Worm (Caenorhabditis elegans) whole organism, dauer: ENCODE measurements around the gene C05D11.13.

Experiments
- unc-62 ChIP-seq: sonication (generic microtip); optimal IDR thresholded peaks from 2 replicates; lab custom pipeline; 2017; ENCODE audit warnings: missing biosample characterization, missing genetic modification reagents, missing genetic modification characterization

The C05D11.13 gene

DNA sequence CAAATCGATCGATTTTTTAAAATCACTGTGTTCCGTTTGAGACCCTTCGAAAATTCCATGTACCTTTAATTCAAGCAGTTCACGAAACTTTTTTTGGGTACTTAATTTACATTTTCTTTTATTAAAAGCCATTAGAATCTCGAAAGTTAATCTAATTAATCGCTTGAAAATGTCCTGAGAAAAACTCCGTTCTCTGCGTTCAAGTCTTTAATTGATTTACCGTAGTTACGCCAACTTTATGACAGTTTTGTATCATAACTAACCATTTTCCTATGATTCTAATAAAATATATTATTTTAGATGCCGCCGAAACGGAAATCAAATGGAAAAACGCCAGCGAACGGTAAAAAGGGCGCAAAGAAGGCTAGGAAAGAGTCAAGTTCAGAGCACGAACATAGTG is 9.8 kb upstream of the C05D11.13 start, which contains the start of gene jhdm-1:
jhdm-1 (plus strand) TSS at position 301 of the 400 bp plus-strand sequence.
- TF ChIP-seq unc-62 = no peak

DNA sequence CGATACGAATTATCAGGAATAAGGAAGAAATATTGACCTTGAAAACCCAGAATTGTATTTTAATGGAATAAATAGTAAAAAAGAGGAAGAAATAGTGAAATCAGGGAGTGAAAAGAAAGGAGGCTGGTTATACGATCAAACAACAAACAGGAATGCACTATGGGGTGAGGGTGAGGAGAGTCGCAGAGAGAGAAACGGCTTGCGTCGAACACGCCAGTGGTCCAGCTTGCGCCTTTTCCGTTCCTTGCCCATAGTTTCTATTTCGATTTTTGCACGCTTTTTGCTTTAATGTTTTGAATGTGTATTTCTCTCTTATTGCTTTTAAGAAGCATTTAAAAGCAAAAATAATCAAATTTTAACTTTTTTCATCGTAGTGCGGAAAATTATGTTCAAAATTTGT is 9.3 kb upstream of the C05D11.13 start:
- TF ChIP-seq unc-62 = no peak

DNA sequence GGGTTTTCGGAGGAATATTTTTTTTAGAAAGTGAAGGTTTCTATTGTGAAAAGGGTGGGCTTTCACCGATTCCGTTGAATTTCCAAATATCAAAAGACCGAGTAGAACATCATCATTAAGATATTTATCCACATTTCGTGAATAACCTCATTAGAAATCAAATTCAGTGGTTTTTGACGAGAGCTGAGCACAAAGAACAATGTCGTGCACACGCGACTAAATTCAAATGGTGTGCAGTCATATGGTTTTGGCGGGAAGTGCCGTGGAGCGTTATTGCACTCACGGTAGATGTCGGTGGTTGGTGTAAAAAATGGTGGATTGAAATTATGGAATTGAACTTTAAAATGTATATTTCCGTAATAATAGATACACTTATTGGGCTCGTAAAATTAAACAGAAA is 8.3 kb upstream of the C05D11.13 start:
- TF ChIP-seq unc-62 = no peak

DNA sequence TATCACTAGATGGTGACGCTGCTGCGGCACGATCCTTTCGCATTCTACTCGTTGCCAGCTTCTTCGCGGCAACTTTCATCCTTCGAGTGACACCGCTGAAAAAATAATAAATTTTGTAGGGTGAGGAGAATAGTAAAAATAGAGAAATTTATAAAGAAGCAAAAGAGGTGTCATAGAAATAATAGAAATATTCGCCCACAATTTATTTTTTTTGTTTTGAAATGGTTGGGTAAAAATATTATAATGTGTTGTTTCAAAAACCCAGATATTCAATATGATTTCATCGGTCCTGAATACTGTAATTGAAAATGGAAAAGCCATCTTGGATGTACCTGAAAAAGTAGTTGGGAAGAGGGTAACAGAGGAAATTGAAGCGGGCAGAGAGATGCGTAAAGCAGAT is 7.9 kb upstream of the C05D11.13 start, which contains the start of gene set-1:
set-1 (minus strand) TSS at position 101 of the 400 bp plus-strand sequence.
- no peak for TF ChIP-seq unc-62

DNA sequence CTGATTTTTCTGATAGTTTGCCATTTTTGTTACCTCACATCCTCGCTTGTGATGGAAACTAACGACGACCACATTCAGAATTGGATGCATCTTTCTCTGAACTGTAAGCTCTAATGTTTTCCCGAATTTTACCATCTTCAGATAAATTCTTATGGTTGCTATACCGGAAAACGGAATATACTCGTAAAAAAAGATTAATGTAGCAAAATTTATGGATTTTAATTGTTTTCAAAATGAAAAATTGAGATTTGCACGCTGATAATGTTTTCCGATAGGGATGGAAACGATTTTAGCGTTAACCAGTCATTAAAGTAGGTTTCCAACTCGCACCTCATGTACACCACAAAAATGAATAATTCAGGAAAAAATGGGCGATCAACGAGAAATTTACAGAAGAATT is 6.2 kb upstream of the C05D11.13 start, which contains the start of gene T26A5.6:
T26A5.6 (minus strand) TSS at position 101 of the 400 bp plus-strand sequence.
- TF ChIP-seq unc-62 = no peak

DNA sequence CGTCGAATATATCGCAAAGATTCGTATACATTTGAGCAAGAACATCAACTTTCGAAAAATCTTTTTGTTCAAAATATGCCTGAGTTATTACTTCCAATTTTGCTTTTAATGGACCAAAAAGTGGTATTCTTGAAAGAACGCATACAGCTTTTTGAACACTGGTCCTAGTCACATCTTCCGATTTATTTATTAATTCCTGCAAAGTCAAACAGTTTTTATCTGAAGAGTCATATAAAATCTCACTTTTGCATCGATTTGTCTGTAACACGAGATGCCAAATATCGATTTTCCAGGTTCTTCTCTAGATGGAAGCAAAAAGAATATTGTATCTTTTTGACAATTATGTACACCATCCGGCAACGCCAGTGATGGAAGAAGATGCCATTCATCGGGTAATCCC is 5.5 kb upstream of the C05D11.13 start:
- no peak for TF ChIP-seq unc-62

DNA sequence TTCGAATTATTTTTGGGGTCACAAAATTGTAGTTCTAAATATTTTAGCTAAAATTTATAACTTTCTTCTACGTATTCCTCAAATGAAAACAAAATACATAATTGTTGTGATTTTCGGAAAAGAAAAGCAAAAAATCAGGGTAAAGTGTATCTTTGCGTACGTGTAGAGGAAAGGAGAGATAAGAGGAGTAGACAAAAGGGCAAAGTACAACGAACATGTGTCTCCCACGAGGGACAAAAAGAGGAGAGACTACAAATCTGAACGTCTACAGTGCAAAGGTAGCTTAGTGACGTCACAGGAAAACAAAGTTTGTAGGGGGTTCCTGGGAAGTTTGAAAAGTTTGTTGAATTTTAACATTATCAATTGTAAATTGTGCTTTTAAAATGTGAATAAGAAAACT is 3.1 kb upstream of the C05D11.13 start:
- TF ChIP-seq unc-62 = no peak

DNA sequence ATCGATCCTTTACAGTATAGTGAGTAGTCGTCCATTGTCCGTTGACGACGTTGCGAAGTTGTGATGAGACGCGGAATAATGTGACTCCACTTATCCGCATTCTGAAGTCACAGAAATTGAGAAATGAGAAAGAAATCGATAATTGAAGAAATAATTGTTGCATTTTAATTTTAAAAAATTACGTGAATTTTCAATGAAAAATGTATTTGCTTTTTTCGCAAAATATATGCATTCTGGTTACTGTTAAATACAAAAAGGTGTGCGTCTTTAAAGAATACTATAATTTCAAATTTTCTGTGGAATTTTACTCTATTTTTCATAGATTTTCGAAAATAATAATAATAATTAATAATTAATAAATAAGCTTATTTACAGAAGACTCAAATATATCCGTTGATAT is 2.4 kb upstream of the C05D11.13 start, which contains the start of gene let-721:
let-721 (minus strand) TSS at position 101 of the 400 bp plus-strand sequence.
- no peak for TF ChIP-seq unc-62

DNA sequence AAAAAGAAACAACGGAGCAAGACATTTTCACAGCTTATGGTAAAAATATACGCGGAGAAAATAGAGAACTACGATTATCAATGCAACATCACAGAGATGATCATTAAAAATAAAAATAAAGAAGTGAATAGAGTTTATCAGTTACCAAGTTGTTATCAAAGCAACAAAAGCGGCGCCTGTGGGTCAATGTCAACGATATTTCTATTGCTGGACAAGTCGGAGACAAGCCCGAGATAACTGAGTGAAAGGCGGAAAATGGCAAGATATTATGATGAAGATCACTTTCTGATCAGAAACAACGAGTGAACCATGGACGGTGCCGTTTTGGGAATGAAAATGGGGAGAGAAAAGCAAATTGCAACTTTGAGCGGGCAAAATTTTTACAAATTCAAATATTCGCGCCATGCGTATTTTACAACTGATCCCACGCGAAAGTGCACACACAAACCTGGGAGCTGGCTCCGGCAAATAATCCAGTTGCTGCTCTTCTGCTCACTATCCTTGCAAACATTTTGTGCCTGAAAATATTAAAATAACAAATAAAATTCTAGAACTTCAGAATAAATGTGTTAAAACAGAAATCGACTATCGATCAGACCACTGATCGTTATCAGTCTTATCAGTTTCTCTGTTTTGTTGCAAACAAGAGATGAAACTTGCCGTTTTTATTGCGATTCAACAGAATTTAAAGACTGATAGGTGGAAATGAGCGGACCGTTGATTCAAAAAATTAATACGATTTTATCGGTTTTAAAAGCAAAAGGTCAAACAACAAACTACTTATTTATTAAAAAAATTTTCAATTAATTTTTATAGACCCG is 1.9 kb downstream of the C05D11.13 start, which contains the start of gene mel-32:
mel-32 (minus strand) TSS at position 696 of the 821 bp plus-strand sequence.
- no peak for TF ChIP-seq unc-62

DNA sequence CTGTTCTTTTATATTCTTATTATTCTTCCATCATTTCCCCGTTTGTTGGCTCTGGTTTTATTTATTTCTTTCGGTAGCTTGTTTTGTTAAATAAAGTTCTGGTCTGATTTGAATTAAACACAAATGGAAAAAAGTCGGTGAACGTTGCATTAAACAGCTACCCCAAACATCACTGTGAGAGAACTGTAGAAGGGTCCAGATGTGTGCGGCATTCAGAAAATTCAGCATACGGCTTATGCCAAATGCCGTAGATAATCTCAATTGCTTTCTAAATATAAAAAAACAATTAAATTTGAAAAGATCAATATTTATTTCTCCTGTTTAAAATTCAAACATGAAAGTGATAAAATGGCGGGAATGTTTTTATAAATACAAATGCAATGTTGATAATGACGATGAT is 4.5 kb downstream of the C05D11.13 start:
- no peak for TF ChIP-seq unc-62

DNA sequence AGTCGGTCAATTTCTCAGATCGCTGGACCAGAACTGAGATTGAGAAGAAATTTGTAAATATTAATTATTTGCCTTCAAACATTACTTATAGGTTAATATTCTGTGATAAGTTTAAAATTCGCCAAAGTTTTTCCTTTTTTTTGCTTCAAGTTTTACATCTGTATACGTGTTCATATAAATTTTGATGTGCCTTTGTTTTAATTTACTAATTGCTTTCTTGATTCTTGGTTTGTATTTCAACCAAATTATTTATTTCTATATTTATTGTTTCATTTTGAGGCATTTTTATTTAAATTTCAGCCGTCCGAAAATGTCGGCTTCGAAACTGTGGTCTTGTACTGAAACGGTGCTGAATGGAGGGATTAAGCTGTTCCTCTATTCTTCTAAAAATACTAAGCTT is 8.1 kb downstream of the C05D11.13 start, which contains the start of gene C05D11.1:
C05D11.1 (plus strand) TSS at position 301 of the 400 bp plus-strand sequence.
- TF ChIP-seq unc-62 = no peak

DNA sequence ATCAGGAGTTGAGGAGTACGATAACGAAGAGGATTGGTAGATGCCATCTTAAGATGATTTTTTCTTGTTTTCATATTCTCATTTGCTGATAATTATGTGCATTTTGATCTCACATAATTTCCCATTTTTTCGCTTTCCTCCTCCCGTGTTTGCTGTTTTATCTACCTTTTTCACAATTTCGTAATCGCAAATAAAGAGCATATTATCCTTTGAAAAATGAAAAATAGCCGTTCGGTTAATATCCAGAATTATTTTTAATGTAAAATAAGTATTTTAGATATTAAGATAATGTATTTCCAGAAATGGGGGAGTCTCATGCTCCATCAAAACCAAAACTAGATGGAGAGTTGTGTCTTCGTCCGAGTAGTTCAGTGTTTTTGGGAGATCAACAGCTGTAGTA is 11.4 kb downstream of the C05D11.13 start, which contains the start of gene vps-16:
vps-16 (plus strand) TSS at position 301 of the 400 bp plus-strand sequence.
- TF ChIP-seq unc-62 = no peak

DNA sequence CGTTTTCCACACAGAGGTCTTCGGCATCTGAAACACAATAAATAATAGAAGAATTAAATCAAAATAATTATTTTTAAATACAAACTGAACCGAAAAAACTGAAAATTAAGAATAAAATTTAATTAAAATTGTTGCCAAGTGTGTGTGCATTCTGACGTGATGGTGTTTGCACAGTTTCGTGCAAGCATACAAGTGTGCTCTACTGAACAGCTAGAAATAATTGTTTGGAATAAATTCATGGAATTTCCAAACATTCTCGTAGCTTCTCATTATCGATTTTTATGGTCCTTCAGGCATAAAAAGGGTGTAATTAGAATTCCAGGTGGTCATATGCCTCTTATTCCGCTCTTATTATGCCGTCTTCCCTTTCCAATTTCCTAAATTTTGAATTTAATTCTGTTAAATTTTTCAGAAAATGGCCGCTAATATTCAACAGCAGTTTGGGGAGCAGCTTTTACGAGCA is 12.6 kb downstream of the C05D11.13 start, which contains the start of the genes mrps-17 and txdc-9:
mrps-17 (minus strand) TSS at position 33 of the 463 bp plus-strand sequence.
txdc-9 (plus strand) TSS at position 413 of the 463 bp plus-strand sequence.
- no peak for TF ChIP-seq unc-62

DNA sequence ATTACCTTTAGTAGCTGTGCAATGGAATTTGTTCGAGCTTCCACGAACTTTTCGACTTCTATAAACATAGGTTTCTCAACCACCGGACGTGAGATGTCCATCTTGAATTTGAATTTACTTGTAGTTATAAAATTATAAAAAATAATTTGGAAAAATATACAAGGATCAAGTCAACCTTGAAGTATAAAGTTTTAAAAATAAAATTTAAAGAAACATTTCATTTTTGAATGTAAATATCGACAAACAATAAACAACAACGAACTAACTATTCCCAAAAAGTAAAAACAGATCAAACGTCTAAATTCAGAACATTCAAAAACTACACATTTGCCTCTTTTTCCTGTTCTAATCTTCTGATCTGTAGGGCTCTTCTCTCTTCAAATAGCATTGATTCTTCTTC is 13.6 kb downstream of the C05D11.13 start, which contains the start of gene popl-1:
popl-1 (minus strand) TSS at position 101 of the 400 bp plus-strand sequence.
- no peak for TF ChIP-seq unc-62

DNA sequence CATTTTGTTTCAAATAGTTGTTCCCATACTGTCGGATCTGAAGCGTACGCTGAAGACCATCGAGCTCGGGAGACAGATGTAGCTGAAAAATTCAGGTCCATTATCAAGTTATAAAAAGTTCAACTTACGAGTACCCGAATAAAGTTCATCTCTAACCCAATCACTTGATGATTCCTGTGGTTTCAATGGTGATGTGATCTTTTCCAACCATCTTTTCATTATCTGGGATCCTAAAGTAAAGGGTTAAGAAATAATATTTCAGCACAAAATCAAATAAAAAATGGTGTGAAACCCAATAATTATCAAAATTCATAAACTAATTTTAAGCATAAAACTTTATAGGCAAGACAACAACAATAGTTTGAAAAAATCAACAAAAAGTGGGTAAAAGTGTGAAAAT is 17.2 kb downstream of the C05D11.13 start, which contains the start of gene C05D11.8:
C05D11.8 (minus strand) TSS at position 101 of the 400 bp plus-strand sequence.
- TF ChIP-seq unc-62 = no peak

DNA sequence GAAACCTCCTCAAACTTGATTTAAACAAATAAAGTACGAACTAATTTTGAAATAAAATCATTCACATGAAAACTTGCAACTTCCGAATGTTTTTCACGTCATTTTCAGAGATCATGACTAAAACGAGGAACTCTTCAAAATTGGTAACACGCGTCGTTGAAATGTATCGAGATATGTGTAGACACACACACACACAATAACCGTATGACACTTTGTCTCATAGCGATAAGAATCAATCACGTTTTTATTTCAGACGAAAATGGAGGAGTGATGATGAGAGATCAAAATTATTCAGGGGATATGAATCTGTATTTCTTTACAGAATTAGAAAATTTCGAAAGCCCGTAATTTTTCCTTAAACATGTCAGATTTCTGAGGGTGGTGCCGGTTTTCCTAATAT is 21.7 kb downstream of the C05D11.13 start:
- TF ChIP-seq unc-62 = no peak

DNA sequence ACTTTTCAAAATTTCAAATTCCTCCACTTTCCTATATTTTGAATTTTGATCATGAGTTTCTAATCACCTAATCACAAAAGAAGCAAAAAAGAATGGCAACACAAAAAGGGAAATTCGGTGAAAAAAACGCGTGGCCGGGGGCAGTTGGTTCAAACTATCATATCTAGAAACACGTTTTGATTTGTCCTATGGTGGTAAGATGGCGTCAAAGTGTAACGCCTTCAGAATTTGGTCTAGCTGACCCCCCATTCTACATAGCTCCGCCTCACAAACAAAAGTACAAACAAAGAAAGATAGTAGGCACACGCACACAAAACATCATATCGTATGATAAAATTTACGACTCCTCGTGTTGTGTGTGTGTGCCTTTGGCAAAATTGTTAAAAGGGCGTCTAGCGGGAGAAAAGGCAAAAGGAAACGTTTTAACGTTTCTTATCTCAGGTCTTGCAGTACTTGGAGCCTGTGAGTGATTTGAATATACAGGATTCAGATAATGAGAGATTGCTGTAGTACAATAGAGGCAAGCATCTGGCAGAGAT is 22.3 kb downstream of the C05D11.13 start:
- TF ChIP-seq unc-62 = no peak
